Worm (Caenorhabditis elegans) whole organism, L2 larva: ENCODE results near the gene end-1.

Experiments
- C34F6.9 ChIP-seq: fragments of 150-350 bp; optimal IDR thresholded peaks from 2 replicates; lab custom pipeline; 2014; ENCODE audit warnings: missing biosample characterization, missing genetic modification characterization
- F13H6.1 ChIP-seq: sonication (generic microtip); optimal IDR thresholded peaks from 2 replicates; lab custom pipeline; 2016; ENCODE audit warnings: missing genetic modification characterization, missing compliant biosample characterization
- Y55F3AM.14 ChIP-seq: fragments of 200-800 bp; sonication (Bioruptor generic); optimal IDR thresholded peaks from 2 replicates; lab custom pipeline; 2018; ENCODE audit warnings: mild to moderate bottlenecking, missing genetic modification characterization, missing compliant biosample characterization
- ZK546.5 ChIP-seq: sonication (generic microtip); optimal IDR thresholded peaks from 2 replicates; lab custom pipeline; 2017; ENCODE audit warnings: missing biosample characterization, missing genetic modification characterization
- aly-2 ChIP-seq: fragments of 150-350 bp; optimal IDR thresholded peaks from 2 replicates; lab custom pipeline; 2014; ENCODE audit warnings: missing biosample characterization, missing genetic modification characterization
- ama-1 ChIP-seq: fragments of 150-350 bp; optimal IDR thresholded peaks from 2 replicates; lab custom pipeline; 2018; ENCODE audit warnings: inconsistent platforms
- ceh-16 ChIP-seq: fragments of 150-350 bp; optimal IDR thresholded peaks from 2 replicates; lab custom pipeline; 2014; ENCODE audit warnings: missing biosample characterization, missing genetic modification characterization
- crh-2 ChIP-seq: sonication (generic microtip); optimal IDR thresholded peaks from 2 replicates; lab custom pipeline; 2017; ENCODE audit warnings: missing biosample characterization, missing genetic modification characterization
- dmd-4 ChIP-seq: sonication (generic microtip); optimal IDR thresholded peaks from 2 replicates; lab custom pipeline; 2017; ENCODE audit warnings: missing biosample characterization, missing genetic modification characterization
- elt-1 ChIP-seq: fragments of 150-350 bp; optimal IDR thresholded peaks from 2 replicates; lab custom pipeline; 2014; ENCODE audit warnings: missing biosample characterization, missing genetic modification characterization
- elt-3 ChIP-seq: sonication (generic microtip); optimal IDR thresholded peaks from 2 replicates; lab custom pipeline; 2017; ENCODE audit warnings: missing biosample characterization, missing genetic modification characterization
- fos-1 ChIP-seq: fragments of 150-350 bp; optimal IDR thresholded peaks from 2 replicates; lab custom pipeline; 2014; ENCODE audit warnings: missing biosample characterization, missing genetic modification characterization
- lin-11 ChIP-seq: fragments of 150-350 bp; sonication (generic microtip); optimal IDR thresholded peaks from 2 replicates; lab custom pipeline; 2014; ENCODE audit warnings: missing biosample characterization, missing genetic modification characterization, inconsistent platforms, mixed read lengths
- lin-13 ChIP-seq: fragments of 150-350 bp; optimal IDR thresholded peaks from 2 replicates; lab custom pipeline; 2014; ENCODE audit warnings: missing biosample characterization, missing genetic modification reagents, missing genetic modification characterization
- lin-39 ChIP-seq: fragments of 150-350 bp; optimal IDR thresholded peaks from 2 replicates; lab custom pipeline; 2014; ENCODE audit warnings: missing biosample characterization, missing genetic modification reagents, missing genetic modification characterization
- lsy-2 ChIP-seq, 2 experiments: fragments of 150-350 bp in 1 of 2; sonication (generic microtip) in 1 of 2; optimal IDR thresholded peaks; 2 replicates each; lab custom pipeline; 2014 to 2017; ENCODE audit warnings: missing biosample characterization in 2 of 2, missing genetic modification characterization in 2 of 2
- mbf-1 ChIP-seq: sonication (generic microtip); optimal IDR thresholded peaks from 2 replicates; lab custom pipeline; 2017; ENCODE audit warnings: missing biosample characterization, missing genetic modification characterization
- mdl-1 ChIP-seq, 2 experiments: fragments of 150-350 bp in 1 of 2; sonication (generic microtip) in 1 of 2; optimal IDR thresholded peaks; 2 replicates each; lab custom pipeline; 2017; ENCODE audit warnings: missing biosample characterization in 2 of 2, missing genetic modification characterization in 2 of 2
- nhr-10 ChIP-seq: sonication (generic microtip); optimal IDR thresholded peaks from 2 replicates; lab custom pipeline; 2017; ENCODE audit warnings: missing biosample characterization, missing genetic modification characterization
- nhr-11 ChIP-seq: fragments of 150-350 bp; optimal IDR thresholded peaks from 2 replicates; lab custom pipeline; 2014; ENCODE audit warnings: missing biosample characterization, missing genetic modification characterization
- nhr-129 ChIP-seq: fragments of 150-350 bp; optimal IDR thresholded peaks from 2 replicates; lab custom pipeline; 2014; ENCODE audit warnings: missing biosample characterization, missing genetic modification characterization
- nhr-21 ChIP-seq: fragments of 150-350 bp; optimal IDR thresholded peaks from 2 replicates; lab custom pipeline; 2014; ENCODE audit warnings: missing biosample characterization, missing genetic modification characterization
- nhr-23 ChIP-seq: fragments of 150-350 bp; optimal IDR thresholded peaks from 2 replicates; lab custom pipeline; 2014; ENCODE audit warnings: missing biosample characterization, missing genetic modification reagents, missing genetic modification characterization
- nhr-237 ChIP-seq: fragments of 150-350 bp; optimal IDR thresholded peaks from 2 replicates; lab custom pipeline; 2014; ENCODE audit warnings: missing biosample characterization, missing genetic modification characterization
- nhr-25 ChIP-seq: fragments of 150-350 bp; sonication (generic microtip); optimal IDR thresholded peaks from 3 replicates; lab custom pipeline; 2014; ENCODE audit warnings: missing biosample characterization, missing genetic modification characterization
- peb-1 ChIP-seq: fragments of 150-350 bp; optimal IDR thresholded peaks from 2 replicates; lab custom pipeline; 2014; ENCODE audit warnings: missing biosample characterization, missing genetic modification characterization
- sem-4 ChIP-seq: fragments of 150-350 bp; optimal IDR thresholded peaks from 2 replicates; lab custom pipeline; 2014; ENCODE audit warnings: missing biosample characterization, missing genetic modification reagents, missing genetic modification characterization
- sma-3 ChIP-seq: sonication (generic microtip); optimal IDR thresholded peaks from 2 replicates; lab custom pipeline; 2016; ENCODE audit warnings: missing genetic modification reagents, missing genetic modification characterization, missing compliant biosample characterization
- sma-9 ChIP-seq, 2 experiments: fragments of 150-350 bp in 1 of 2; sonication (generic microtip) in 1 of 2; optimal IDR thresholded peaks; 2 replicates each; lab custom pipeline; 2014 to 2016; ENCODE audit warnings: missing genetic modification characterization in 2 of 2, mild to moderate bottlenecking in 1 of 2, missing biosample characterization in 1 of 2, missing compliant biosample characterization in 1 of 2, missing genetic modification reagents in 1 of 2, moderate library complexity in 1 of 2
- unc-39 ChIP-seq: fragments of 150-350 bp; optimal IDR thresholded peaks from 2 replicates; lab custom pipeline; 2014; ENCODE audit warnings: missing biosample characterization, missing genetic modification characterization
- unc-55 ChIP-seq: fragments of 150-350 bp; sonication (generic microtip); optimal IDR thresholded peaks from 3 replicates; lab custom pipeline; 2014; ENCODE audit warnings: missing biosample characterization, missing genetic modification reagents, missing genetic modification characterization
- zag-1 ChIP-seq: fragments of 150-350 bp; optimal IDR thresholded peaks from 2 replicates; lab custom pipeline; 2014; ENCODE audit warnings: missing biosample characterization, missing genetic modification characterization
- ztf-11 ChIP-seq: sonication (generic microtip); optimal IDR thresholded peaks from 2 replicates; lab custom pipeline; 2017; ENCODE audit warnings: missing biosample characterization, missing genetic modification characterization

The end-1 gene

DNA sequence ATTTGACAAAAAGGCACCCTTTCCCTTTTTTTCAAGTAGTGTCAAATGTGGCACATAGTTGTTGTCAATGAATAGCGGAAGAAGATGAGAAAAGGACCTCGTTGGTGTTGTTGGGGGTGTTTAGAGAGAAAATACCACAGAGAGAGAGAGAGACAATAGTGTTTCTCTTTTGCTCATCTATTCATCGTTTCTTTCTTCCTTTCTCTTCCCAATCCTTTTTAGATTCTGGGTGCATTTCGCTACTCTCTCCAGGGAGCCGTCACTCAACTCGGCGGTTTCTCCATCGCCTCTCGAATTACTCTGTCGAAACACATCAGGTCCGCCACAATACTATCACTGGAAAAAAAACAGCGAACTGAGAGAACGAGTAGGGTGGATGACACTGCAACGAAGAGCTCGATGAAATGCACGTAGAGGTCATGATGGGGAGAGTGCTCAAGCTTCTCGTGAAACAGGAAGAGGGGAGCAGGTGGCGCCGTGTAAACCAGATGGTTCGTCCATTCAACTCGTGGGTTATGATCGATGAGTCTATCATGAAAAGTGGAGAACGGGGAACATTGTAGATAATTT lies 18.7 kb downstream of the end-1 start:
- TF ChIP-seq ceh-16 (tag; lab: Kevin White, UChicago) (no peak), lin-13 (GFP tag; lab: Kevin White, UChicago) (no peak), F13H6.1 (tag; lab: Kevin White, UChicago) (peak; percentile 34), sem-4 (tag; lab: Kevin White, UChicago) (no peak), lin-11 (no peak), nhr-237 (tag; lab: Kevin White, UChicago) (no peak), dmd-4 (tag; lab: Kevin White, UChicago) (no peak), nhr-129 (tag; lab: Kevin White, UChicago) (peak; percentile 76), lsy-2 (tag; optimal IDR thresholded peaks at IDR 0.05; lab: Kevin White, UChicago) (peak in 1 of 2 experiments; percentile 23), lin-39 (tag; lab: Kevin White, UChicago) (no peak), fos-1 (tag; lab: Kevin White, UChicago) (no peak), unc-55 (GFP tag; lab: Kevin White, UChicago) (peak; percentile 68), ztf-11 (no peak), zag-1 (tag; lab: Kevin White, UChicago) (peak; percentile 17), nhr-10 (no peak), nhr-11 (tag; lab: Kevin White, UChicago) (no peak), sma-9 (GFP tag; optimal IDR thresholded peaks at IDR 0.05; lab: Kevin White, UChicago) (peak; percentile 1), sma-9 (tag; optimal IDR thresholded peaks at IDR 0.05; lab: Kevin White, UChicago) (no peak), mdl-1 (tag; optimal IDR thresholded peaks at IDR 0.05; lab: Kevin White, UChicago) (no peak)
- TF ChIP-seq, all 48 proteins: peak for 6

DNA sequence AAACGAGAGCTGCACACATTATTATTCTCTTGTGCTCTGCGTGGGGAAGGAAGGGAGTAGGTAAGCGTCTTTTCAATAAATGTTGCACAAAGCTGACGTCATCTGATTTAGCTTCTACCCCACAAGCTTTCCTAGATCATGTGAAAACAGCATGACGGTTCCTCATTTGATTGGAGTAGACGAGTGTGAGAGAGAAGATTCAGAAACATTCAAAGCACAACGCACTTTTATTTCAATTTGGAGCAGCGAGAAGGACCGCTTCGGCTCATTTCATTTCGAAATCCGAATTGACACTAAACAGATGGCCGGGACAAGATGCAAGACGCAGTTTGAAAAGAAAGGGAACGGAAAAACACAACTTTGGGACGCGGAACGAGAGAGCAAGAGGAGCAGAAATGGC lies 19.4 kb downstream of the end-1 start:
- TF ChIP-seq sem-4 (tag; lab: Kevin White, UChicago), result peak; percentile 72
- TF ChIP-seq C34F6.9 (tag; lab: Kevin White, UChicago), result peak; percentile 56
- TF ChIP-seq F13H6.1 (tag; lab: Kevin White, UChicago), result no peak
- peak in 1 of 2 experiments; percentile 16 for TF ChIP-seq lsy-2 (tag; optimal IDR thresholded peaks at IDR 0.05; lab: Kevin White, UChicago)
- peak; percentile 30 for TF ChIP-seq sma-9 (GFP tag; optimal IDR thresholded peaks at IDR 0.05; lab: Kevin White, UChicago)
- TF ChIP-seq sma-9 (tag; optimal IDR thresholded peaks at IDR 0.05; lab: Kevin White, UChicago), result no peak
- no peak for TF ChIP-seq mdl-1 (tag; optimal IDR thresholded peaks at IDR 0.05; lab: Kevin White, UChicago)
- no peak for TF ChIP-seq ama-1 (lab: Kevin White, UChicago)
- TF ChIP-seq unc-55 (GFP tag; lab: Kevin White, UChicago), result peak; percentile 5
- TF ChIP-seq nhr-23 (tag; lab: Kevin White, UChicago), result no peak
- no peak for TF ChIP-seq nhr-10
- TF ChIP-seq dmd-4 (tag; lab: Kevin White, UChicago), result no peak
- no peak for TF ChIP-seq zag-1 (tag; lab: Kevin White, UChicago)
- TF ChIP-seq nhr-129 (tag; lab: Kevin White, UChicago), result peak; percentile 30

- TF ChIP-seq ceh-16 (tag; lab: Kevin White, UChicago) (no peak), mbf-1 (tag; lab: Kevin White, UChicago) (no peak), ama-1 (lab: Kevin White, UChicago) (no peak), peb-1 (tag; lab: Kevin White, UChicago) (no peak), nhr-25 (tag; lab: Kevin White, UChicago) (no peak), nhr-11 (tag; lab: Kevin White, UChicago) (no peak), unc-55 (GFP tag; lab: Kevin White, UChicago) (no peak)
Measured at ce11 chrV:14005812-14006211, 20.9 kb downstream of the end-1 start, which contains the start of gene ric-7. TSS of gene ric-7 (minus strand) at chrV:14005912.

- TF ChIP-seq lsy-2 (tag; optimal IDR thresholded peaks at IDR 0.05; lab: Kevin White, UChicago) (peak in 1 of 2 experiments; percentile 22), ZK546.5 (tag; lab: Kevin White, UChicago) (no peak), lin-13 (GFP tag; lab: Kevin White, UChicago) (no peak), sma-9 (GFP tag; optimal IDR thresholded peaks at IDR 0.05; lab: Kevin White, UChicago) (peak; percentile 8), sma-9 (tag; optimal IDR thresholded peaks at IDR 0.05; lab: Kevin White, UChicago) (no peak), aly-2 (tag; lab: Kevin White, UChicago) (no peak), nhr-21 (tag; lab: Kevin White, UChicago) (no peak), ztf-11 (no peak), elt-3 (no peak), crh-2 (no peak), unc-55 (GFP tag; lab: Kevin White, UChicago) (peak; percentile 85), C34F6.9 (tag; lab: Kevin White, UChicago) (peak; percentile 46), lin-11 (peak; percentile 5), fos-1 (tag; lab: Kevin White, UChicago) (no peak), elt-1 (tag; lab: Kevin White, UChicago) (no peak), sma-3 (GFP tag; lab: Kevin White, UChicago) (no peak), nhr-129 (tag; lab: Kevin White, UChicago) (peak; percentile 13), Y55F3AM.14 (GFP tag; lab: Kevin White, UChicago) (no peak), unc-39 (no peak), nhr-25 (tag; lab: Kevin White, UChicago) (no peak), ceh-16 (tag; lab: Kevin White, UChicago) (no peak), nhr-11 (tag; lab: Kevin White, UChicago) (no peak)
- TF ChIP-seq, all 48 proteins: peak for 6
Measured at ce11 chrV:14006819-14007218, 21.9 kb downstream of the end-1 start.
